Worm (Caenorhabditis elegans): ENCODE data around the gene djr-1.2.

ce11 chrV:4016780-4017179 lies 38.1 kb downstream of the djr-1.2 start, which contains the start of gene srw-89:
- no peak for TF ChIP-seq W03F9.2 (tag; optimal IDR thresholded peaks at IDR 0.05)
- TF ChIP-seq him-1 (tag; optimal IDR thresholded peaks at IDR 0.05): no peak
